Fruit fly (Drosophila melanogaster) whole organism, wandering third instar larva: ENCODE results near the gene Axs.

Experiments used
- CG32264 ChIP-seq: fragments of 200-800 bp; sonication (Bioruptor generic); optimal IDR thresholded peaks from 2 replicates; lab custom pipeline; 2016; ENCODE audit warnings: missing biosample characterization, missing genetic modification characterization
- CrebA ChIP-seq: fragments of 200-800 bp; sonication (Bioruptor generic); optimal IDR thresholded peaks from 2 replicates; lab custom pipeline; 2016; ENCODE audit warnings: missing biosample characterization, mild to moderate bottlenecking, missing genetic modification characterization, borderline replicate concordance
- Hnf4 ChIP-seq: fragments of 200-800 bp; sonication (Bioruptor generic); optimal IDR thresholded peaks from 2 replicates; lab custom pipeline; 2016; ENCODE audit warnings: missing biosample characterization, mild to moderate bottlenecking, missing genetic modification characterization
- Jra ChIP-seq: sonication (Bioruptor generic); optimal IDR thresholded peaks from 2 replicates; lab custom pipeline; 2016; ENCODE audit warnings: missing biosample characterization, missing genetic modification characterization
- foxo ChIP-seq, 2 experiments: fragments of 200-800 bp; sonication (Bioruptor generic); optimal IDR thresholded peaks; 2 replicates in 1 of 2; 3 replicates in 1 of 2; lab custom pipeline; 2016 to 2017; ENCODE audit warnings: missing biosample characterization in 2 of 2, missing genetic modification characterization in 2 of 2
- lola ChIP-seq: fragments of >200 bp; optimal IDR thresholded peaks from 2 replicates; lab custom pipeline; 2017; ENCODE audit warnings: missing biosample characterization, missing genetic modification characterization
- psq ChIP-seq: fragments of 200-800 bp; sonication (Bioruptor generic); optimal IDR thresholded peaks from 3 replicates; lab custom pipeline; 2017; ENCODE audit warnings: missing biosample characterization, mild to moderate bottlenecking, missing genetic modification characterization, moderate library complexity

DNA sequence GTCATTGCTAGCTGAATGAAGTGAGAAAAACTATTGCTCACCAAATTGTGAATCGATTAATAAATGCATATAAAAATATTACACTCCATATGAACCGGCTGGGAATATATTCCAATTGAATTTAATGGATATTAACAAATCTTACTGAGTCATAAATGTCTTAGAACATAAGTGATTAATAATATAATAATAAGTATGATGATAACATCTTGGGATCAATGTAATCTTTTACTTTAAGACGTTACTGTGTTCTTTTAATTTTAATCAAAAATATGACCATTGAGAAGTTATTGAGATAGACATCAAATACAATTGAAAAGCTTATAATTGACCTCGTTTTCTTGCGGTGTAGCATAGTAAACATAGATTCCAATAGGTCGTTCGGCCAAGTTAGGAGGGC is 8.6 kb upstream of the Axs start:
- no peak for TF ChIP-seq Jra (GFP tag; lab: Kevin White, UChicago)
- no peak for TF ChIP-seq Hnf4
- no peak for TF ChIP-seq CrebA (GFP tag; lab: Kevin White, UChicago)
- no peak for TF ChIP-seq psq (GFP tag; lab: Kevin White, UChicago)
- TF ChIP-seq lola, result no peak
- peak in 1 of 2 experiments; percentile 4 for TF ChIP-seq foxo (GFP tag; optimal IDR thresholded peaks at IDR 0.05; lab: Kevin White, UChicago)
- no peak for TF ChIP-seq CG32264 (GFP tag; lab: Kevin White, UChicago)
